Worm (Caenorhabditis elegans) whole organism, mixed stage, embryonic: ENCODE results near the gene F55G11.1.

ENCODE experiments used
- M03D4.4 ChIP-seq: sonication (generic microtip); optimal IDR thresholded peaks from 2 replicates; lab custom pipeline; 2017; ENCODE audit warnings: mild to moderate bottlenecking, missing genetic modification characterization, missing compliant biosample characterization
- bed-3 ChIP-seq: fragments of 200-800 bp; sonication (Bioruptor generic); optimal IDR thresholded peaks from 3 replicates; lab custom pipeline; 2018; ENCODE audit warnings: mild to moderate bottlenecking, missing genetic modification characterization, moderate library complexity, missing compliant biosample characterization
- blmp-1 ChIP-seq: fragments of 150-350 bp; optimal IDR thresholded peaks from 2 replicates; lab custom pipeline; 2014; ENCODE audit warnings: missing biosample characterization, missing genetic modification characterization
- ceh-39 ChIP-seq: fragments of 150-350 bp; optimal IDR thresholded peaks from 2 replicates; lab custom pipeline; 2014; ENCODE audit warnings: missing biosample characterization, missing genetic modification characterization
- ceh-43 ChIP-seq: fragments of 200-800 bp; sonication (Bioruptor generic); optimal IDR thresholded peaks from 2 replicates; lab custom pipeline; 2018; ENCODE audit warnings: mild to moderate bottlenecking, missing genetic modification characterization, moderate library complexity, missing compliant biosample characterization
- ceh-83 ChIP-seq: fragments of 200-800 bp; sonication (Bioruptor generic); optimal IDR thresholded peaks from 2 replicates; lab custom pipeline; 2018; ENCODE audit warnings: mild to moderate bottlenecking, missing genetic modification characterization, missing compliant biosample characterization
- ces-1 ChIP-seq: fragments of 150-350 bp; optimal IDR thresholded peaks from 2 replicates; lab custom pipeline; 2014; ENCODE audit warnings: missing biosample characterization, missing genetic modification reagents, missing genetic modification characterization
- cnd-1 ChIP-seq: fragments of 200-800 bp; sonication (Bioruptor generic); optimal IDR thresholded peaks from 2 replicates; lab custom pipeline; 2018; ENCODE audit warnings: mild to moderate bottlenecking, missing genetic modification characterization, missing compliant biosample characterization
- drap-1 ChIP-seq: fragments of 200-800 bp; sonication (Bioruptor generic); optimal IDR thresholded peaks from 3 replicates; lab custom pipeline; 2018; ENCODE audit warnings: mild to moderate bottlenecking, missing genetic modification characterization, missing compliant biosample characterization
- elt-1 ChIP-seq: sonication (generic microtip); optimal IDR thresholded peaks from 2 replicates; lab custom pipeline; 2017; ENCODE audit warnings: missing genetic modification characterization, mild to moderate bottlenecking, missing compliant biosample characterization, antibody characterized with exemption, moderate library complexity, borderline replicate concordance; ENCODE audit not compliant: insufficient read depth
- flh-1 ChIP-seq: fragments of 200-800 bp; sonication (Bioruptor generic); optimal IDR thresholded peaks from 2 replicates; lab custom pipeline; 2018; ENCODE audit warnings: mild to moderate bottlenecking, missing genetic modification characterization, moderate library complexity, missing compliant biosample characterization
- ham-2 ChIP-seq: fragments of 200-800 bp; sonication (Bioruptor generic); optimal IDR thresholded peaks from 2 replicates; lab custom pipeline; 2018; ENCODE audit warnings: mild to moderate bottlenecking, missing genetic modification characterization, missing compliant biosample characterization
- hlh-1 ChIP-seq: fragments of 150-350 bp; optimal IDR thresholded peaks from 2 replicates; lab custom pipeline; 2014; ENCODE audit warnings: missing biosample characterization, missing genetic modification reagents, missing genetic modification characterization
- lin-13 ChIP-seq: fragments of 150-350 bp; optimal IDR thresholded peaks from 2 replicates; lab custom pipeline; 2014; ENCODE audit warnings: missing biosample characterization, missing genetic modification characterization
- lin-32 ChIP-seq: fragments of 200-800 bp; sonication (Bioruptor generic); optimal IDR thresholded peaks from 2 replicates; lab custom pipeline; 2018; ENCODE audit warnings: mild to moderate bottlenecking, missing genetic modification characterization, missing compliant biosample characterization
- lsy-2 ChIP-seq: fragments of 150-350 bp; optimal IDR thresholded peaks from 2 replicates; lab custom pipeline; 2014; ENCODE audit warnings: missing biosample characterization, missing genetic modification characterization
- mab-5 ChIP-seq: fragments of 150-350 bp; optimal IDR thresholded peaks from 2 replicates; lab custom pipeline; 2014; ENCODE audit warnings: missing biosample characterization, missing genetic modification characterization
- mep-1 ChIP-seq: fragments of 150-350 bp; optimal IDR thresholded peaks from 2 replicates; lab custom pipeline; 2017; ENCODE audit warnings: missing biosample characterization, missing genetic modification reagents, missing genetic modification characterization, inconsistent platforms
- mls-2 ChIP-seq: sonication (generic microtip); optimal IDR thresholded peaks from 2 replicates; lab custom pipeline; 2016; ENCODE audit warnings: mild to moderate bottlenecking, missing genetic modification characterization, moderate library complexity, missing compliant biosample characterization
- nhr-12 ChIP-seq: fragments of 150-350 bp; optimal IDR thresholded peaks from 2 replicates; lab custom pipeline; 2014; ENCODE audit warnings: missing biosample characterization, missing genetic modification characterization
- nhr-2 ChIP-seq: fragments of 150-350 bp; optimal IDR thresholded peaks from 2 replicates; lab custom pipeline; 2014; ENCODE audit warnings: missing biosample characterization, missing genetic modification characterization
- nhr-237 ChIP-seq: fragments of 150-350 bp; optimal IDR thresholded peaks from 2 replicates; lab custom pipeline; 2014; ENCODE audit warnings: missing biosample characterization, missing genetic modification characterization
- nhr-76 ChIP-seq: sonication (generic microtip); optimal IDR thresholded peaks from 2 replicates; lab custom pipeline; 2017; ENCODE audit warnings: missing biosample characterization, missing genetic modification characterization
- pha-4 ChIP-seq: fragments of 150-350 bp; optimal IDR thresholded peaks from 2 replicates; lab custom pipeline; 2018; ENCODE audit warnings: missing biosample characterization, missing genetic modification reagents, missing genetic modification characterization
- snpc-4 ChIP-seq: fragments of 150-350 bp; optimal IDR thresholded peaks from 2 replicates; lab custom pipeline; 2014; ENCODE audit warnings: missing biosample characterization, missing genetic modification characterization
- sptf-1 ChIP-seq: sonication (generic microtip); optimal IDR thresholded peaks from 2 replicates; lab custom pipeline; 2017; ENCODE audit warnings: mild to moderate bottlenecking, missing genetic modification characterization, moderate library complexity, missing compliant biosample characterization
- tbx-8 ChIP-seq: fragments of 200-800 bp; sonication (Bioruptor generic); optimal IDR thresholded peaks from 2 replicates; lab custom pipeline; 2018; ENCODE audit warnings: mild to moderate bottlenecking, missing genetic modification characterization, moderate library complexity, missing compliant biosample characterization
- unc-120 ChIP-seq: sonication (generic microtip); optimal IDR thresholded peaks from 2 replicates; lab custom pipeline; 2017; ENCODE audit warnings: missing genetic modification characterization, missing compliant biosample characterization; ENCODE audit not compliant: poor library complexity, severe bottlenecking
- unc-39 ChIP-seq: fragments of 150-350 bp; optimal IDR thresholded peaks from 2 replicates; lab custom pipeline; 2014; ENCODE audit warnings: missing biosample characterization, missing genetic modification characterization
- unc-62 ChIP-seq: fragments of 150-350 bp; optimal IDR thresholded peaks from 2 replicates; lab custom pipeline; 2014; ENCODE audit warnings: missing biosample characterization, missing genetic modification reagents, missing genetic modification characterization
- zip-8 ChIP-seq: fragments of 150-350 bp; optimal IDR thresholded peaks from 2 replicates; lab custom pipeline; 2014; ENCODE audit warnings: missing biosample characterization, missing genetic modification characterization

The F55G11.1 gene

ce11 chrIV:12902430-12903110 is 43.8 kb downstream of the F55G11.1 start, which contains the start of gene K08D8.2:
TSS of gene K08D8.2 (plus strand) at chrIV:12903060.
- TF ChIP-seq flh-1 (GFP tag; lab: Kevin White, UChicago) (no peak), M03D4.4 (tag; lab: Kevin White, UChicago) (no peak), nhr-76 (no peak), unc-39 (tag; lab: Kevin White, UChicago) (no peak), bed-3 (GFP tag; lab: Kevin White, UChicago) (no peak), mab-5 (no peak), ceh-39 (no peak), zip-8 (tag; lab: Kevin White, UChicago) (no peak), lin-32 (no peak), ceh-83 (no peak)

ce11 chrIV:12901602-12902001 is 44.8 kb downstream of the F55G11.1 start:
- TF ChIP-seq unc-120 (tag; lab: Kevin White, UChicago) (no peak), lin-32 (no peak), flh-1 (GFP tag; lab: Kevin White, UChicago) (no peak), ces-1 (GFP tag; lab: Kevin White, UChicago) (no peak), unc-62 (GFP tag; lab: Kevin White, UChicago) (no peak), zip-8 (tag; lab: Kevin White, UChicago) (no peak), hlh-1 (tag; lab: Kevin White, UChicago) (no peak), elt-1 (tag; lab: Kevin White, UChicago) (no peak), nhr-12 (tag; lab: Kevin White, UChicago) (no peak), lin-13 (tag; lab: Kevin White, UChicago) (no peak)

- TF ChIP-seq nhr-237 (tag; lab: Kevin White, UChicago) (no peak), pha-4 (no peak), hlh-1 (tag; lab: Kevin White, UChicago) (no peak), ham-2 (GFP tag; lab: Kevin White, UChicago) (no peak), unc-120 (tag; lab: Kevin White, UChicago) (no peak), snpc-4 (no peak), sptf-1 (tag; lab: Kevin White, UChicago) (no peak), ces-1 (GFP tag; lab: Kevin White, UChicago) (no peak), cnd-1 (tag; lab: Kevin White, UChicago) (no peak), elt-1 (tag; lab: Kevin White, UChicago) (no peak), mep-1 (tag; lab: Kevin White, UChicago) (no peak), drap-1 (GFP tag; lab: Kevin White, UChicago) (no peak), blmp-1 (tag; lab: Kevin White, UChicago) (no peak), mls-2 (tag; lab: Kevin White, UChicago) (no peak), ceh-83 (no peak)
These were observed 46.1 kb downstream of the F55G11.1 start, which contains the start of gene K08D8.10 for ce11 chrIV:12900267-12900666. TSS of gene K08D8.10 (plus strand) at chrIV:12900567.

ce11 chrIV:12899392-12899791 is 47.0 kb downstream of the F55G11.1 start, which contains the start of gene K08D8.9:
TSS of gene K08D8.9 (plus strand) at chrIV:12899692.
- TF ChIP-seq blmp-1 (tag; lab: Kevin White, UChicago) (no peak), lin-13 (tag; lab: Kevin White, UChicago) (no peak), nhr-237 (tag; lab: Kevin White, UChicago) (no peak), bed-3 (GFP tag; lab: Kevin White, UChicago) (no peak), hlh-1 (tag; lab: Kevin White, UChicago) (no peak), lin-32 (no peak), lsy-2 (tag; lab: Kevin White, UChicago) (no peak), ceh-43 (GFP tag; lab: Kevin White, UChicago) (no peak), tbx-8 (GFP tag; lab: Kevin White, UChicago) (no peak), snpc-4 (no peak)

- TF ChIP-seq bed-3 (GFP tag; lab: Kevin White, UChicago) (no peak), nhr-12 (tag; lab: Kevin White, UChicago) (no peak), lsy-2 (tag; lab: Kevin White, UChicago) (no peak), drap-1 (GFP tag; lab: Kevin White, UChicago) (no peak), mls-2 (tag; lab: Kevin White, UChicago) (no peak), tbx-8 (GFP tag; lab: Kevin White, UChicago) (no peak), elt-1 (tag; lab: Kevin White, UChicago) (no peak), ceh-39 (no peak), lin-13 (tag; lab: Kevin White, UChicago) (no peak), ceh-83 (no peak), nhr-2 (tag; lab: Kevin White, UChicago) (no peak), unc-39 (tag; lab: Kevin White, UChicago) (no peak), nhr-237 (tag; lab: Kevin White, UChicago) (no peak), mab-5 (no peak), lin-32 (no peak), snpc-4 (no peak)
These were observed 47.6 kb downstream of the F55G11.1 start for ce11 chrIV:12898823-12899222.
